Worm (Caenorhabditis elegans): ENCODE data around the gene F13B6.3.

F13B6.3 gene

ce11 chrIV:7477697-7478096 lies 11.9 kb upstream of the F13B6.3 start (continued):
- TF ChIP-seq aptf-2 (GFP tag; conservative IDR thresholded peaks at IDR 0.05) (no peak), madf-6 (GFP tag; IDR thresholded peaks at IDR 0.05) (peak; percentile 99), rcor-1 (GFP tag; IDR thresholded peaks at IDR 0.05) (peak; percentile 80), tbp1 (GFP tag; optimal IDR thresholded peaks at IDR 0.05) (peak; percentile 69), snpc-4 (GFP tag; optimal IDR thresholded peaks at IDR 0.05) (peak; percentile 77), snpc-4 (tag; optimal IDR thresholded peaks at IDR 0.05) (peak in 3 of 4 experiments; percentile 40 to 61 (median 41)), C17E4.6 (GFP tag; IDR thresholded peaks at IDR 0.05) (peak; percentile 59; the same call in 1 of the 2 replicates), ztf-6 (GFP tag; IDR thresholded peaks at IDR 0.05) (no peak), ets-4 (GFP tag; optimal IDR thresholded peaks at IDR 0.05) (no peak), hmg-20 (GFP tag; IDR thresholded peaks at IDR 0.05) (no peak), Y95B8A.8 (GFP tag; IDR thresholded peaks at IDR 0.05) (peak; percentile 92), attf-3 (GFP tag; conservative IDR thresholded peaks at IDR 0.05) (no peak), ztf-28 (GFP tag; IDR thresholded peaks at IDR 0.05) (peak; percentile 67; the same call in 1 of the 2 replicates), ztf-26 (tag; optimal IDR thresholded peaks at IDR 0.05) (no peak), sdz-38 (tag; optimal IDR thresholded peaks at IDR 0.05) (no peak), B0261.1 (tag; optimal IDR thresholded peaks at IDR 0.05) (no peak), unc-130 (GFP tag; optimal IDR thresholded peaks at IDR 0.05) (peak; percentile 79), sptf-2 (GFP tag; optimal IDR thresholded peaks at IDR 0.05) (no peak), nhr-27 (tag; optimal IDR thresholded peaks at IDR 0.05) (no peak), F55B11.4 (tag; optimal IDR thresholded peaks at IDR 0.05; ENCODE audit: borderline replicate concordance, insufficient read depth) (no peak), sea-2 (GFP tag; IDR thresholded peaks at IDR 0.05) (no peak), cebp-2 (GFP tag; IDR thresholded peaks at IDR 0.05) (no peak), mes-4 (tag; optimal IDR thresholded peaks at IDR 0.05) (no peak), egrh-3 (GFP tag; IDR thresholded peaks at IDR 0.05) (no peak), F22D6.2 (tag; optimal IDR thresholded peaks at IDR 0.05) (no peak), C06A6.2 (GFP tag; conservative IDR thresholded peaks at IDR 0.05) (no peak), ama-1 (optimal IDR thresholded peaks at IDR 0.05) (no peak), ama-1 (GFP tag; optimal IDR thresholded peaks at IDR 0.05) (no peak), T07F8.4 (tag; optimal IDR thresholded peaks at IDR 0.05) (no peak), nfyb-1 (GFP tag; IDR thresholded peaks at IDR 0.05) (no peak), mel-28 (tag; optimal IDR thresholded peaks at IDR 0.05; ENCODE audit: borderline replicate concordance) (no peak), B0035.1 (tag; optimal IDR thresholded peaks at IDR 0.05) (no peak)

- TF ChIP-seq hmg-1.2 (GFP tag; IDR thresholded peaks at IDR 0.05) (peak; percentile 36; the same call in 1 of the 2 replicates), xnd-1 (tag; optimal IDR thresholded peaks at IDR 0.05) (no peak)
Observed at ce11 chrIV:7477197-7477596, 11.4 kb upstream of the F13B6.3 start, which contains the start of gene pycr-4. pycr-4 (minus strand) TSS chrIV:7477297.

- no peak for TF ChIP-seq tbp1 (GFP tag; optimal IDR thresholded peaks at IDR 0.05)
- no peak for TF ChIP-seq madf-8 (GFP tag; conservative IDR thresholded peaks at IDR 0.05)
- TF ChIP-seq repo-1 (tag; optimal IDR thresholded peaks at IDR 0.05), result no peak
- no peak for TF ChIP-seq cebp-1 (GFP tag; IDR thresholded peaks at IDR 0.05)
- no peak for TF ChIP-seq cebp-1 (tag; optimal IDR thresholded peaks at IDR 0.05)
- TF ChIP-seq F57A8.1 (GFP tag; optimal IDR thresholded peaks at IDR 0.05), result no peak
- no peak for TF ChIP-seq F39B2.1 (GFP tag; IDR thresholded peaks at IDR 0.05)
- TF ChIP-seq madf-6 (GFP tag; IDR thresholded peaks at IDR 0.05), result no peak
- no peak for TF ChIP-seq Y53F4B.3 (GFP tag; IDR thresholded peaks at IDR 0.05)
- TF ChIP-seq rpc-1 (optimal IDR thresholded peaks at IDR 0.05), result no peak
- no peak for TF ChIP-seq rpc-1 (tag; optimal IDR thresholded peaks at IDR 0.05)
- no peak for TF ChIP-seq let-526 (GFP tag; IDR thresholded peaks at IDR 0.05)
Observed at ce11 chrIV:7474826-7475225, 9.1 kb upstream of the F13B6.3 start, which contains the start of gene slc-25A18.2. slc-25A18.2 (plus strand) TSS chrIV:7475041.

Measured in whole organism, young adult.